Fruit fly (Drosophila melanogaster) whole organism, embryonic: Measurements from ENCODE around the gene CG42237.

Experiments used
- Atf6 ChIP-seq: fragments of 200-800 bp; sonication (Bioruptor generic); IDR thresholded peaks from 2 replicates; pipeline ENCODE4 v1.3.6; 2022; ENCODE audit warnings: missing biosample characterization, missing genetic modification characterization
- B-H2 ChIP-seq: fragments of 200-800 bp; sonication (Bioruptor generic); optimal IDR thresholded peaks from 2 replicates; lab custom pipeline; 2018; ENCODE audit warnings: missing biosample characterization, mild to moderate bottlenecking, missing genetic modification characterization
- Blimp-1 ChIP-seq: fragments of 200-800 bp; sonication (Bioruptor generic); optimal IDR thresholded peaks from 3 replicates; lab custom pipeline; 2018; ENCODE audit warnings: missing biosample characterization, missing genetic modification characterization, mild to moderate bottlenecking, moderate library complexity, missing genetic modification reagents
- CG12104 ChIP-seq: fragments of 200-800 bp; sonication (Bioruptor generic); optimal IDR thresholded peaks from 3 replicates; lab custom pipeline; 2016; ENCODE audit warnings: missing biosample characterization, missing genetic modification characterization
- CG13287 ChIP-seq: fragments of 200-800 bp; sonication (Bioruptor generic); IDR thresholded peaks from 2 replicates; pipeline ENCODE4 v1.3.6; 2022; ENCODE audit warnings: missing biosample characterization, missing genetic modification characterization; ENCODE audit not compliant: partially characterized antibody
- CG14710 ChIP-seq: fragments of 200-800 bp; sonication (Bioruptor generic); optimal IDR thresholded peaks from 3 replicates; lab custom pipeline; 2019; ENCODE audit warnings: missing biosample characterization, mild to moderate bottlenecking, missing genetic modification characterization, moderate library complexity
- CG15011 ChIP-seq: fragments of 200-800 bp; sonication (Bioruptor generic); optimal IDR thresholded peaks from 3 replicates; lab custom pipeline; 2018; ENCODE audit warnings: missing biosample characterization, mild to moderate bottlenecking, missing genetic modification characterization
- CG17186 ChIP-seq: fragments of 200-800 bp; sonication (Bioruptor generic); optimal IDR thresholded peaks from 3 replicates; lab custom pipeline; 2017; ENCODE audit warnings: missing biosample characterization, missing genetic modification reagents, missing genetic modification characterization
- CG1792 ChIP-seq: fragments of 200-800 bp; sonication (Bioruptor generic); optimal IDR thresholded peaks from 2 replicates; lab custom pipeline; 2016; ENCODE audit warnings: missing biosample characterization, missing genetic modification characterization
- CG18599 ChIP-seq: fragments of 200-800 bp; sonication (Bioruptor generic); optimal IDR thresholded peaks from 3 replicates; lab custom pipeline; 2017; ENCODE audit warnings: missing biosample characterization, missing genetic modification characterization, mild to moderate bottlenecking, moderate library complexity, missing genetic modification reagents
- CG18764 ChIP-seq: fragments of 200-800 bp; sonication (Bioruptor generic); optimal IDR thresholded peaks from 3 replicates; lab custom pipeline; 2016; ENCODE audit warnings: missing biosample characterization, missing genetic modification characterization
- CG31441 ChIP-seq: fragments of 200-800 bp; sonication (Bioruptor generic); IDR thresholded peaks from 2 replicates; pipeline ENCODE4 v1.3.6; 2022; ENCODE audit warnings: missing biosample characterization, missing genetic modification characterization
- CG33557 ChIP-seq: fragments of 200-800 bp; sonication (Bioruptor generic); optimal IDR thresholded peaks from 2 replicates; lab custom pipeline; 2019; ENCODE audit warnings: missing biosample characterization, mild to moderate bottlenecking, missing genetic modification characterization, moderate library complexity
- CG3726 ChIP-seq: fragments of 200-800 bp; sonication (Bioruptor generic); IDR thresholded peaks from 3 replicates; pipeline ENCODE4, ENCODE4 v1.3.6; 2022; ENCODE audit warnings: missing biosample characterization, missing genetic modification characterization
- CG3995 ChIP-seq: fragments of 200-800 bp; sonication (Bioruptor generic); optimal IDR thresholded peaks from 3 replicates; lab custom pipeline; 2016; ENCODE audit warnings: missing biosample characterization, missing genetic modification characterization
- CG43689 ChIP-seq: fragments of 200-800 bp; sonication (Bioruptor generic); IDR thresholded peaks from 2 replicates; pipeline ENCODE4 v1.3.6; 2022; ENCODE audit warnings: missing biosample characterization, missing genetic modification characterization
- CG5180 ChIP-seq: fragments of 200-800 bp; sonication (Bioruptor generic); optimal IDR thresholded peaks from 3 replicates; lab custom pipeline; 2017; ENCODE audit warnings: missing biosample characterization, missing genetic modification characterization, mild to moderate bottlenecking, moderate library complexity, missing genetic modification reagents
- CG6654 ChIP-seq: fragments of 200-800 bp; sonication (Bioruptor generic); optimal IDR thresholded peaks from 2 replicates; lab custom pipeline; 2017; ENCODE audit warnings: missing biosample characterization, mild to moderate bottlenecking, missing genetic modification characterization
- CG8388 ChIP-seq: fragments of 200-800 bp; sonication (Bioruptor generic); optimal IDR thresholded peaks from 2 replicates; lab custom pipeline; 2019; ENCODE audit warnings: missing biosample characterization, mild to moderate bottlenecking, missing genetic modification characterization, moderate library complexity
- CG9437 ChIP-seq: fragments of 200-800 bp; sonication (Bioruptor generic); optimal IDR thresholded peaks from 2 replicates; lab custom pipeline; 2018; ENCODE audit warnings: missing biosample characterization, mild to moderate bottlenecking, missing genetic modification characterization
- CHES-1-like ChIP-seq: fragments of 200-800 bp; sonication (Bioruptor generic); optimal IDR thresholded peaks from 2 replicates; lab custom pipeline; 2016; ENCODE audit warnings: missing biosample characterization, missing genetic modification characterization
- D19A ChIP-seq: fragments of 200-800 bp; optimal IDR thresholded peaks from 3 replicates; lab custom pipeline; 2019; ENCODE audit warnings: missing biosample characterization, mild to moderate bottlenecking, missing genetic modification characterization, moderate library complexity
- Dip3 ChIP-seq: fragments of 200-800 bp; sonication (Bioruptor generic); optimal IDR thresholded peaks from 3 replicates; lab custom pipeline; 2016; ENCODE audit warnings: missing biosample characterization, missing genetic modification characterization
- Dll ChIP-seq: fragments of 200-800 bp; sonication (Bioruptor generic); IDR thresholded peaks from 4 replicates; pipeline ENCODE4 v1.3.6; 2022; ENCODE audit warnings: missing biosample characterization, missing genetic modification characterization; ENCODE audit not compliant: partially characterized antibody
- Doc2 ChIP-seq: fragments of 200-800 bp; sonication (Bioruptor generic); IDR thresholded peaks from 2 replicates; pipeline ENCODE4 v1.3.6; 2022; ENCODE audit warnings: missing biosample characterization, missing genetic modification characterization
- Doc3 ChIP-seq: fragments of 200-800 bp; sonication (Bioruptor generic); IDR thresholded peaks from 3 replicates; pipeline ENCODE4 v1.3.6; 2022; ENCODE audit warnings: missing biosample characterization, missing genetic modification characterization; ENCODE audit not compliant: partially characterized antibody
- Dref ChIP-seq: fragments of 200-800 bp; sonication (Bioruptor generic); IDR thresholded peaks from 2 replicates; pipeline ENCODE4 v1.3.6; 2022; ENCODE audit warnings: missing biosample characterization, missing genetic modification characterization
- Drgx ChIP-seq: fragments of 200-800 bp; sonication (Bioruptor generic); IDR thresholded peaks from 2 replicates; pipeline ENCODE4 v1.3.6; 2022; ENCODE audit warnings: missing biosample characterization, missing genetic modification characterization
- HLH4C ChIP-seq: fragments of 200-800 bp; sonication (Bioruptor generic); IDR thresholded peaks from 3 replicates; pipeline ENCODE4 v1.3.6; 2022; ENCODE audit warnings: missing biosample characterization, missing genetic modification characterization; ENCODE audit not compliant: partially characterized antibody
- HmgZ ChIP-seq: fragments of 200-800 bp; sonication (Bioruptor generic); optimal IDR thresholded peaks from 2 replicates; lab custom pipeline; 2018; ENCODE audit warnings: missing biosample characterization, mild to moderate bottlenecking, missing genetic modification characterization
- MBD-R2 ChIP-seq: fragments of 200-800 bp; sonication (Bioruptor generic); IDR thresholded peaks from 2 replicates; pipeline ENCODE4 v1.3.6; 2022; ENCODE audit warnings: missing biosample characterization, missing genetic modification characterization
- NC2α ChIP-seq: fragments of 200-800 bp; sonication (Bioruptor generic); optimal IDR thresholded peaks from 2 replicates; lab custom pipeline; 2016; ENCODE audit warnings: missing biosample characterization, missing genetic modification characterization
- Trl ChIP-seq, 3 experiments: fragments of >200 bp in 2 of 3; fragments of 200-800 bp in 1 of 3; sonication (Bioruptor generic) in 1 of 3; optimal IDR thresholded peaks; 2 replicates in 1 of 3; 3 replicates in 2 of 3; lab custom pipeline; 2016 to 2017; ENCODE audit warnings: missing biosample characterization in 1 of 3, missing genetic modification characterization in 1 of 3
- Xrp1 ChIP-seq: fragments of 200-800 bp; sonication (Bioruptor generic); IDR thresholded peaks from 2 replicates; pipeline ENCODE4 v1.3.6; 2022; ENCODE audit warnings: missing biosample characterization, missing genetic modification characterization
- aop ChIP-seq: fragments of 200-800 bp; sonication (Bioruptor generic); IDR thresholded peaks from 2 replicates; pipeline ENCODE4 v1.3.6; 2022; ENCODE audit warnings: missing biosample characterization, missing genetic modification characterization
- ase ChIP-seq: fragments of 200-800 bp; sonication (Bioruptor generic); IDR thresholded peaks from 3 replicates; pipeline ENCODE4 v1.3.6; 2022; ENCODE audit warnings: missing biosample characterization, missing genetic modification characterization
- btn ChIP-seq: fragments of 200-800 bp; sonication (Bioruptor generic); optimal IDR thresholded peaks from 2 replicates; lab custom pipeline; 2016; ENCODE audit warnings: missing biosample characterization, missing genetic modification characterization
- ci ChIP-seq: fragments of 200-800 bp; sonication (Bioruptor generic); IDR thresholded peaks from 3 replicates; pipeline ENCODE4 v1.3.6; 2022; ENCODE audit warnings: missing biosample characterization, missing genetic modification characterization
- fru ChIP-seq: fragments of >200 bp; optimal IDR thresholded peaks from 2 replicates; lab custom pipeline; 2017
- ftz-f1 ChIP-seq: fragments of 200-800 bp; sonication (Bioruptor generic); optimal IDR thresholded peaks from 2 replicates; lab custom pipeline; 2016; ENCODE audit warnings: missing biosample characterization, missing genetic modification characterization
- gce ChIP-seq: fragments of 200-800 bp; sonication (Bioruptor generic); IDR thresholded peaks from 3 replicates; pipeline ENCODE4 v1.3.6; 2022; ENCODE audit warnings: missing biosample characterization, missing genetic modification characterization
- h ChIP-seq: fragments of >200 bp; optimal IDR thresholded peaks from 2 replicates; lab custom pipeline; 2017
- ham ChIP-seq: fragments of 200-800 bp; sonication (Bioruptor generic); IDR thresholded peaks from 2 replicates; pipeline ENCODE4 v1.3.6; 2022; ENCODE audit warnings: missing biosample characterization, missing genetic modification characterization
- jigr1 ChIP-seq: fragments of 200-800 bp; sonication (Bioruptor generic); IDR thresholded peaks from 3 replicates; pipeline ENCODE4 v1.3.6; 2022; ENCODE audit warnings: missing biosample characterization, missing genetic modification characterization
- klu ChIP-seq: fragments of 200-800 bp; sonication (Bioruptor generic); IDR thresholded peaks from 2 replicates; pipeline ENCODE4 v1.3.6; 2022; ENCODE audit warnings: missing biosample characterization, missing genetic modification characterization
- pho ChIP-seq: fragments of 200-800 bp; sonication (Bioruptor generic); optimal IDR thresholded peaks from 2 replicates; lab custom pipeline; 2016; ENCODE audit warnings: missing biosample characterization, missing genetic modification characterization
- rib ChIP-seq: fragments of 200-800 bp; sonication (Bioruptor generic); IDR thresholded peaks from 2 replicates; pipeline ENCODE4 v1.3.6; 2022; ENCODE audit warnings: missing biosample characterization, missing genetic modification characterization
- row ChIP-seq: fragments of 200-800 bp; sonication (Bioruptor generic); IDR thresholded peaks from 3 replicates; pipeline ENCODE4 v1.3.6; 2022; ENCODE audit warnings: missing biosample characterization, missing genetic modification characterization
- scrt ChIP-seq: fragments of 200-800 bp; sonication (Bioruptor generic); optimal IDR thresholded peaks from 2 replicates; lab custom pipeline; 2018; ENCODE audit warnings: missing biosample characterization, mild to moderate bottlenecking, missing genetic modification characterization, moderate library complexity
- slp2 ChIP-seq: fragments of 200-800 bp; sonication (Bioruptor generic); optimal IDR thresholded peaks from 2 replicates; lab custom pipeline; 2016; ENCODE audit warnings: missing biosample characterization, missing genetic modification characterization
- sqz ChIP-seq: fragments of 200-800 bp; sonication (Bioruptor generic); optimal IDR thresholded peaks from 3 replicates; lab custom pipeline; 2018; ENCODE audit warnings: missing biosample characterization, mild to moderate bottlenecking, missing genetic modification characterization
- tgo ChIP-seq: fragments of 200-800 bp; sonication (Bioruptor generic); IDR thresholded peaks from 3 replicates; pipeline ENCODE4 v1.3.6; 2022; ENCODE audit warnings: missing biosample characterization, missing genetic modification characterization
- z ChIP-seq: fragments of 200-800 bp; sonication (Bioruptor generic); IDR thresholded peaks from 3 replicates; pipeline ENCODE4 v1.3.6; 2022; ENCODE audit warnings: missing biosample characterization, missing genetic modification characterization

CG42237 gene

DNA sequence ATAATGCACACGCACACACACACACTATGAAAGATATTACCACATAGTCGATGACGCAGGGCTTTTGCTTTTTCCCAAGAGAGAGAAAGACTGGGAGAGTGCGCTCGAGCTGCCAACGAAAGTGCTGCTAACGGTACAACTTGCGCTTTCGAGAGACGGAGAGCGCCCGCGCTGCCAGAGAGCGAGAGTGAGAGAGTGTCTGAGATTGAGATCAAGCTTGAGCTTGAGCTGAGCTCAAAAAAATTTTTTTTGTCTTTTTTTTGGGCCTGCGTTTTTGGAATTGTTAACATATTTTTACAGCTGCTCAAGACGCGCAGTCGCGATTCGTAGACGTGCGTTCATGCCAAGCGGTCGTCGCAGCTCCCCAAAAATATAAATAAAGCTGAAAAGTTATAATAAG is 24.0 kb downstream of the CG42237 start, which contains the start of gene CG32645 (continued):
- TF ChIP-seq ftz-f1 (GFP tag; lab: Kevin White, UChicago) (no peak), sqz (GFP tag; lab: Kevin White, UChicago) (peak; percentile 80), CG8388 (GFP tag; lab: Kevin White, UChicago) (no peak), jigr1 (GFP tag; lab: Robert Waterston, UW) (no peak), CG31441 (GFP tag; lab: Robert Waterston, UW) (no peak), B-H2 (no peak), MBD-R2 (GFP tag; lab: Robert Waterston, UW) (no peak), aop (no peak), ase (no peak), h (no peak), z (GFP tag; lab: Robert Waterston, UW) (peak; percentile 85), Dll (GFP tag; lab: Robert Waterston, UW) (0 out of 4 replicates have a peak, but pooled peaks have one; percentile 14), Atf6 (GFP tag; lab: Robert Waterston, UW) (no peak), Trl (optimal IDR thresholded peaks at IDR 0.05; lab: Kevin White, UChicago) (peak; percentile 41 to 68), Trl (GFP tag; optimal IDR thresholded peaks at IDR 0.05; lab: Kevin White, UChicago) (no peak), Dip3 (no peak), scrt (GFP tag; lab: Kevin White, UChicago) (no peak), Xrp1 (GFP tag; lab: Robert Waterston, UW) (no peak), CHES-1-like (GFP tag; lab: Kevin White, UChicago) (no peak), HLH4C (GFP tag; lab: Robert Waterston, UW) (no peak), Doc3 (GFP tag; lab: Robert Waterston, UW) (no peak), CG3726 (GFP tag; lab: Robert Waterston, UW) (no peak), rib (GFP tag; lab: Robert Waterston, UW) (no peak), gce (no peak), pho (GFP tag; lab: Kevin White, UChicago) (no peak), Drgx (GFP tag; lab: Robert Waterston, UW) (0 out of 2 replicates have a peak, but pooled peaks have one; percentile 16), CG18599 (GFP tag; lab: Kevin White, UChicago) (no peak), slp2 (no peak), CG43689 (no peak), CG18764 (GFP tag; lab: Kevin White, UChicago) (no peak), CG6654 (GFP tag; lab: Kevin White, UChicago) (no peak), HmgZ (tag; lab: Kevin White, UChicago) (no peak), CG5180 (GFP tag; lab: Kevin White, UChicago) (no peak), Blimp-1 (peak; percentile 97), Dref (GFP tag; lab: Robert Waterston, UW) (no peak), D19A (tag; lab: Kevin White, UChicago) (no peak), klu (GFP tag; lab: Robert Waterston, UW) (no peak), CG14710 (tag; lab: Kevin White, UChicago) (no peak), ham (no peak), CG12104 (no peak), CG33557 (GFP tag; lab: Kevin White, UChicago) (peak; percentile 4), CG13287 (GFP tag; lab: Robert Waterston, UW) (no peak; the same call in 1 of the 2 replicates), CG3995 (GFP tag; lab: Kevin White, UChicago) (no peak), Doc2 (GFP tag; lab: Robert Waterston, UW) (no peak), NC2α (no peak), CG1792 (GFP tag; lab: Kevin White, UChicago) (no peak), CG17186 (no peak), row (GFP tag; lab: Robert Waterston, UW) (no peak), btn (GFP tag; lab: Kevin White, UChicago) (no peak), CG15011 (GFP tag; lab: Kevin White, UChicago) (no peak), tgo (no peak), ci (GFP tag; lab: Robert Waterston, UW) (peak; percentile 20; the same call in 1 of the 3 replicates), CG9437 (GFP tag; lab: Kevin White, UChicago) (no peak), fru (lab: Kevin White, UChicago) (no peak)
